Worm (Caenorhabditis elegans) whole organism, L3 larva: ENCODE measurements around the gene C33F10.1.

Source experiments
- egl-27 ChIP-seq: sonication (generic microtip); optimal IDR thresholded peaks from 4 replicates; lab custom pipeline; 2017; ENCODE audit warnings: missing biosample characterization, missing genetic modification reagents, missing genetic modification characterization
- fkh-10 ChIP-seq: sonication (generic microtip); optimal IDR thresholded peaks from 2 replicates; lab custom pipeline; 2017; ENCODE audit warnings: missing biosample characterization, missing genetic modification reagents, missing genetic modification characterization
- fos-1 ChIP-seq: fragments of 150-350 bp; optimal IDR thresholded peaks from 2 replicates; lab custom pipeline; 2014; ENCODE audit warnings: missing biosample characterization, missing genetic modification characterization
- lin-39 ChIP-seq: fragments of 150-350 bp; optimal IDR thresholded peaks from 2 replicates; lab custom pipeline; 2018; ENCODE audit warnings: missing biosample characterization, missing genetic modification reagents, missing genetic modification characterization
- nhr-237 ChIP-seq: fragments of 150-350 bp; optimal IDR thresholded peaks from 2 replicates; lab custom pipeline; 2014; ENCODE audit warnings: missing biosample characterization, missing genetic modification characterization
- nhr-25 ChIP-seq: sonication (generic microtip); optimal IDR thresholded peaks from 2 replicates; lab custom pipeline; 2017; ENCODE audit warnings: missing biosample characterization, missing genetic modification characterization
- nhr-67 ChIP-seq: fragments of 150-350 bp; optimal IDR thresholded peaks from 2 replicates; lab custom pipeline; 2014; ENCODE audit warnings: missing biosample characterization, missing genetic modification characterization
- pqm-1 ChIP-seq: fragments of 150-350 bp; optimal IDR thresholded peaks from 2 replicates; lab custom pipeline; 2017; ENCODE audit warnings: missing biosample characterization, missing genetic modification characterization, inconsistent platforms
- skn-1 ChIP-seq: fragments of 150-350 bp; optimal IDR thresholded peaks from 2 replicates; lab custom pipeline; 2014; ENCODE audit warnings: missing biosample characterization, missing genetic modification characterization

DNA sequence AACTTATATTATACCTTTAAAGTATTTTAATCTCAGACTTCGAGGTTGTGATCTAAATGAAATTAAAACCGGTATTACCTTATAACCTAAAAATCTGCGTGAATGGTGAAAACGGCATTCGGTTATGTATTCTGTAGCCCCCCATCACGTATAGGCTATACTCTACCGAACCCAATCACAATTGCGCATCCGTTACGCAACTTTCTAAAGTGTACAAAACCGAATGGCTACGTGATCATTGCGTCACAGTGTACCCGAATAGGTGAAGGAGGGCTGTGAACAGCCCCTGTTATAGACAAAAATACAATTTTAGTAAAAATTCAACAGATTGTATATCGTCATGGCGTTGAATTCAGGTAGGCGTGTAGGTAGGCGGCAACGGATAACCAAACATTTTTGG is 12.2 kb upstream of the C33F10.1 start:
- TF ChIP-seq skn-1 (tag; lab: Kevin White, UChicago) = no peak
- no peak for TF ChIP-seq fos-1
- no peak for TF ChIP-seq pqm-1 (tag; lab: Kevin White, UChicago)
- TF ChIP-seq nhr-67 (tag; lab: Kevin White, UChicago) = no peak
- TF ChIP-seq nhr-25 (tag; lab: Kevin White, UChicago) = no peak
- no peak for TF ChIP-seq nhr-237 (tag; lab: Kevin White, UChicago)
- TF ChIP-seq fkh-10 (GFP tag; lab: Kevin White, UChicago) = no peak
- no peak for TF ChIP-seq lin-39 (tag; lab: Kevin White, UChicago)
- no peak for TF ChIP-seq egl-27 (tag; lab: Kevin White, UChicago)
